Fruit fly (Drosophila melanogaster): ENCODE data around the gene CG42537.
A peak's percentile ranks its signal among the peaks of the same experiment; 100 is the strongest.

CG42537 gene

DNA sequence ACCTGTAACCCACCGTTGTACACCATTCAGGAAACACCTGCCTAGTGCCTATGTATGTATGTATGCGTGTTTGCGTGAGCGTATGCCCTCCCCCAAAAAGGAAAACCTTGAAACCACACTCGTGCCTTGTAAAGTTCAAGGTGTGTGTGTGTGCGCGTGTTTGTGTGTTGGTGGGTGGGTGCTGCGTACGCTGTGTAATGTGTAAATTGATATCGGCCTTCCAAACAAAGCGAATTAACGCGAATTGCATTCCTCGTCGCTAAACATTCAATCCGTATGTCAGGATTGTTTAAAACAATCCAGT lies 5.8 kb downstream of the CG42537 start:
- TF ChIP-seq ftz-f1 (GFP tag; optimal IDR thresholded peaks at IDR 0.05) (peak; percentile 89), CG8478 (optimal IDR thresholded peaks at IDR 0.05) (peak; percentile 48), CG11085 (GFP tag; IDR thresholded peaks at IDR 0.05) (no peak), CG1024 (GFP tag; IDR thresholded peaks at IDR 0.05) (no peak), CG9817 (tag; optimal IDR thresholded peaks at IDR 0.05) (no peak), CG11696 (GFP tag; IDR thresholded peaks at IDR 0.05) (no peak), Hr78 (GFP tag; optimal IDR thresholded peaks at IDR 0.05) (no peak), luna (GFP tag; optimal IDR thresholded peaks at IDR 0.05) (no peak), mirr (GFP tag; optimal IDR thresholded peaks at IDR 0.05) (peak; percentile 41), ash1 (GFP tag; optimal IDR thresholded peaks at IDR 0.05) (no peak), Hmx (GFP tag; optimal IDR thresholded peaks at IDR 0.05) (no peak), CG31365 (tag; optimal IDR thresholded peaks at IDR 0.05) (no peak), CG6689 (GFP tag; IDR thresholded peaks at IDR 0.05) (no peak), sd (tag; optimal IDR thresholded peaks at IDR 0.05) (no peak), nerfin-1 (tag; optimal IDR thresholded peaks at IDR 0.05) (peak; percentile 20), CG10462 (GFP tag; optimal IDR thresholded peaks at IDR 0.05) (no peak), CG12299 (tag; optimal IDR thresholded peaks at IDR 0.05) (no peak), sna (GFP tag; IDR thresholded peaks at IDR 0.05; ENCODE audit: partially characterized antibody) (no peak), sug (tag; optimal IDR thresholded peaks at IDR 0.05) (peak; percentile 13), CG32767 (GFP tag; IDR thresholded peaks at IDR 0.05) (no peak), Jarid2 (GFP tag; optimal IDR thresholded peaks at IDR 0.05) (no peak), CG6683 (GFP tag; optimal IDR thresholded peaks at IDR 0.05) (no peak), CG17612 (GFP tag; IDR thresholded peaks at IDR 0.05) (no peak), slou (GFP tag; optimal IDR thresholded peaks at IDR 0.05) (no peak), D (optimal IDR thresholded peaks at IDR 0.05) (no peak), D (GFP tag; optimal IDR thresholded peaks at IDR 0.05) (no peak), Pdp1 (GFP tag; optimal IDR thresholded peaks at IDR 0.05) (no peak), fru (optimal IDR thresholded peaks at IDR 0.05) (no peak), CG12104 (GFP tag; optimal IDR thresholded peaks at IDR 0.05) (no peak), sr (GFP tag; IDR thresholded peaks at IDR 0.05) (peak; percentile 47; the same call in 1 of the 3 replicates), NC2α (GFP tag; optimal IDR thresholded peaks at IDR 0.05) (no peak), gsb-n (tag; optimal IDR thresholded peaks at IDR 0.05) (no peak), gro (GFP tag; optimal IDR thresholded peaks at IDR 0.05) (no peak), CG7928 (GFP tag; optimal IDR thresholded peaks at IDR 0.05) (no peak), Dref (GFP tag; IDR thresholded peaks at IDR 0.05) (no peak), Opbp (GFP tag; IDR thresholded peaks at IDR 0.05; ENCODE audit: partially characterized antibody) (0 out of 3 replicates have a peak, but pooled peaks have one; percentile 41), vfl (GFP tag; optimal IDR thresholded peaks at IDR 0.05) (no peak), CG2712 (tag; optimal IDR thresholded peaks at IDR 0.05) (no peak), CG12155 (GFP tag; optimal IDR thresholded peaks at IDR 0.05) (no peak), Deaf1 (tag; optimal IDR thresholded peaks at IDR 0.05) (no peak), CG15479 (GFP tag; optimal IDR thresholded peaks at IDR 0.05) (peak; percentile 11), CHES-1-like (GFP tag; optimal IDR thresholded peaks at IDR 0.05) (no peak), HmgD (GFP tag; optimal IDR thresholded peaks at IDR 0.05) (no peak), CG11695 (GFP tag; IDR thresholded peaks at IDR 0.05) (no peak), sens (GFP tag) (no peak), Adf1 (GFP tag; IDR thresholded peaks at IDR 0.05) (0 out of 2 replicates have a peak, but pooled peaks have one; percentile 1), hkb (optimal IDR thresholded peaks at IDR 0.05) (no peak), hkb (GFP tag; IDR thresholded peaks at IDR 0.05) (no peak), dimm (GFP tag; IDR thresholded peaks at IDR 0.05) (no peak), CG13123 (GFP tag; optimal IDR thresholded peaks at IDR 0.05) (no peak), crol (GFP tag; IDR thresholded peaks at IDR 0.05) (no peak), lbe (GFP tag; optimal IDR thresholded peaks at IDR 0.05) (no peak), pho (GFP tag; optimal IDR thresholded peaks at IDR 0.05) (no peak), gfzf (GFP tag; optimal IDR thresholded peaks at IDR 0.05) (no peak)

Data from whole organism, embryonic.